Worm (Caenorhabditis elegans) whole organism, midembryonic: ENCODE measurements around the gene F46B6.4.

Experiments used
- flt-1 ChIP-seq: fragments of 200-800 bp; sonication (Bioruptor generic); IDR thresholded peaks from 2 replicates; pipeline ENCODE4 v1.3.6; 2022; ENCODE audit warnings: missing genetic modification characterization, missing compliant biosample characterization
- med-1 ChIP-seq: sonication (generic microtip); optimal IDR thresholded peaks from 2 replicates; lab custom pipeline; 2017; ENCODE audit warnings: missing genetic modification characterization, mild to moderate bottlenecking, missing compliant biosample characterization, antibody characterized with exemption, missing genetic modification reagents; ENCODE audit not compliant: insufficient read depth
- ztf-23 ChIP-seq: fragments of 200-800 bp; sonication (Bioruptor generic); IDR thresholded peaks from 2 replicates; pipeline ENCODE4 v1.3.6; 2022; ENCODE audit warnings: missing genetic modification reagents, missing genetic modification characterization, missing compliant biosample characterization
- ztf-29 ChIP-seq: fragments of 200-800 bp; sonication (Bioruptor generic); IDR thresholded peaks from 2 replicates; pipeline ENCODE4 v1.3.6; 2022; ENCODE audit warnings: missing genetic modification reagents, missing genetic modification characterization, missing compliant biosample characterization

- TF ChIP-seq ztf-23 (GFP tag; lab: Robert Waterston, UW) (no peak), flt-1 (GFP tag; lab: Robert Waterston, UW) (no peak), ztf-29 (GFP tag; lab: Robert Waterston, UW) (no peak), med-1 (GFP tag; lab: Kevin White, UChicago) (no peak)
These were observed 42.4 kb upstream of the F46B6.4 start, which contains the start of gene str-193 for ce11 chrV:9821724-9822123.
